Worm (Caenorhabditis elegans) whole organism, late embryonic: ENCODE measurements around the gene alg-4.

Experiments used
- ceh-19 ChIP-seq: fragments of 200-800 bp; sonication (Bioruptor generic); optimal IDR thresholded peaks from 2 replicates; lab custom pipeline; 2018; ENCODE audit warnings: mild to moderate bottlenecking, missing genetic modification characterization, missing compliant biosample characterization
- ceh-22 ChIP-seq: sonication (generic microtip); optimal IDR thresholded peaks from 2 replicates; lab custom pipeline; 2017; ENCODE audit warnings: missing biosample characterization, missing genetic modification characterization
- dve-1 ChIP-seq: sonication (generic microtip); optimal IDR thresholded peaks from 2 replicates; lab custom pipeline; 2017; ENCODE audit warnings: antibody characterized with exemption, mild to moderate bottlenecking, missing genetic modification characterization, missing compliant biosample characterization
- pha-4 ChIP-seq: fragments of 150-350 bp; optimal IDR thresholded peaks from 2 replicates; lab custom pipeline; 2018; ENCODE audit warnings: missing biosample characterization, missing genetic modification reagents, missing genetic modification characterization
- syd-9 ChIP-seq: sonication (generic microtip); optimal IDR thresholded peaks from 2 replicates; lab custom pipeline; 2016; ENCODE audit warnings: mild to moderate bottlenecking, missing genetic modification characterization, moderate library complexity, missing compliant biosample characterization
- ttx-3 ChIP-seq: sonication (generic microtip); optimal IDR thresholded peaks from 2 replicates; lab custom pipeline; 2016; ENCODE audit warnings: missing genetic modification reagents, missing genetic modification characterization, missing compliant biosample characterization

ce11 chrIII:9903694-9904292 is 12.6 kb upstream of the alg-4 start:
- TF ChIP-seq pha-4 (tag; lab: Kevin White, UChicago) (no peak), ceh-19 (no peak), ceh-22 (tag; lab: Kevin White, UChicago) (no peak), dve-1 (tag; lab: Kevin White, UChicago) (no peak), syd-9 (tag; lab: Kevin White, UChicago) (no peak), ttx-3 (no peak)
